Fruit fly (Drosophila melanogaster) whole organism, prepupa: ENCODE data around the gene Oatp30B.

Experiments used
- CG1621 ChIP-seq: fragments of 200-800 bp; sonication (Bioruptor generic); optimal IDR thresholded peaks from 3 replicates; lab custom pipeline; 2018; ENCODE audit warnings: missing biosample characterization, mild to moderate bottlenecking, missing genetic modification characterization
- CG3032 ChIP-seq: fragments of 200-800 bp; optimal IDR thresholded peaks from 2 replicates; lab custom pipeline; 2019; ENCODE audit warnings: missing biosample characterization, mild to moderate bottlenecking, missing genetic modification characterization, moderate library complexity
- CG31627 ChIP-seq: fragments of 200-800 bp; sonication (Bioruptor generic); optimal IDR thresholded peaks from 3 replicates; lab custom pipeline; 2016; ENCODE audit warnings: missing biosample characterization, missing genetic modification characterization
- CG6808 ChIP-seq: fragments of 200-800 bp; sonication (Bioruptor generic); optimal IDR thresholded peaks from 3 replicates; lab custom pipeline; 2017; ENCODE audit warnings: missing biosample characterization, missing genetic modification characterization, mild to moderate bottlenecking, moderate library complexity, missing genetic modification reagents
- CG8119 ChIP-seq: fragments of 200-800 bp; sonication (Bioruptor generic); IDR thresholded peaks from 3 replicates; pipeline ENCODE4 v1.3.6; 2022; ENCODE audit warnings: missing biosample characterization, missing genetic modification characterization
- Eip78C ChIP-seq: fragments of 200-800 bp; sonication (Bioruptor generic); peaks from one replicate; lab custom pipeline; 2016; ENCODE audit warnings: missing biosample characterization, missing genetic modification characterization
- Ets96B ChIP-seq: fragments of 200-800 bp; optimal IDR thresholded peaks from 2 replicates; lab custom pipeline; 2019; ENCODE audit warnings: missing biosample characterization, mild to moderate bottlenecking, missing genetic modification characterization, moderate library complexity
- fd59A ChIP-seq: fragments of 200-800 bp; sonication (Bioruptor generic); optimal IDR thresholded peaks from 2 replicates; lab custom pipeline; 2017; ENCODE audit warnings: missing biosample characterization, mild to moderate bottlenecking, missing genetic modification characterization, missing genetic modification reagents

- TF ChIP-seq CG1621 (tag; lab: Kevin White, UChicago) (no peak), CG31627 (no peak), fd59A (GFP tag; lab: Kevin White, UChicago) (no peak), CG8119 (GFP tag; lab: Robert Waterston, UW) (no peak), CG6808 (GFP tag; lab: Kevin White, UChicago) (no peak), Eip78C (peak; percentile 53), Ets96B (tag; lab: Kevin White, UChicago) (no peak), CG3032 (no peak)
Observed at dm6 chr2L:9495418-9495779, 25.6 kb upstream of the Oatp30B start, which contains the start of gene CG33298.
